Worm (Caenorhabditis elegans) whole organism, L2 larva: ENCODE measurements around the gene aakb-2.
"Not testable (repeated sequence)": the region's sequence is repeated elsewhere in the genome, so short reads cannot be mapped to it uniquely, and the experiment has no call there.

Source experiments
- R02D3.7 ChIP-seq: fragments of 150-350 bp; optimal IDR thresholded peaks from 2 replicates; lab custom pipeline; 2014; ENCODE audit warnings: missing biosample characterization, missing genetic modification characterization
- ZK546.5 ChIP-seq: sonication (generic microtip); optimal IDR thresholded peaks from 2 replicates; lab custom pipeline; 2017; ENCODE audit warnings: missing biosample characterization, missing genetic modification characterization
- alr-1 ChIP-seq: fragments of 150-350 bp; optimal IDR thresholded peaks from 2 replicates; lab custom pipeline; 2014; ENCODE audit warnings: missing biosample characterization, missing genetic modification characterization
- ama-1 ChIP-seq: fragments of 150-350 bp; optimal IDR thresholded peaks from 2 replicates; lab custom pipeline; 2018; ENCODE audit warnings: inconsistent platforms
- ceh-82 ChIP-seq: fragments of 150-350 bp; optimal IDR thresholded peaks from 2 replicates; lab custom pipeline; 2014; ENCODE audit warnings: missing biosample characterization, missing genetic modification characterization
- elt-1 ChIP-seq: fragments of 150-350 bp; optimal IDR thresholded peaks from 2 replicates; lab custom pipeline; 2014; ENCODE audit warnings: missing biosample characterization, missing genetic modification characterization
- gmeb-1 ChIP-seq: fragments of 150-350 bp; optimal IDR thresholded peaks from 2 replicates; lab custom pipeline; 2014; ENCODE audit warnings: missing biosample characterization, missing genetic modification characterization
- lin-13 ChIP-seq: fragments of 150-350 bp; optimal IDR thresholded peaks from 2 replicates; lab custom pipeline; 2014; ENCODE audit warnings: missing biosample characterization, missing genetic modification reagents, missing genetic modification characterization
- nhr-11 ChIP-seq: fragments of 150-350 bp; optimal IDR thresholded peaks from 2 replicates; lab custom pipeline; 2014; ENCODE audit warnings: missing biosample characterization, missing genetic modification characterization
- snpc-4 ChIP-seq: fragments of 150-350 bp; optimal IDR thresholded peaks from 2 replicates; lab custom pipeline; 2014; ENCODE audit warnings: missing biosample characterization, missing genetic modification characterization
- unc-39 ChIP-seq: fragments of 150-350 bp; optimal IDR thresholded peaks from 2 replicates; lab custom pipeline; 2014; ENCODE audit warnings: missing biosample characterization, missing genetic modification characterization
- unc-62 ChIP-seq: fragments of 150-350 bp; optimal IDR thresholded peaks from 2 replicates; lab custom pipeline; 2014; ENCODE audit warnings: missing biosample characterization, missing genetic modification reagents, missing genetic modification characterization
- ztf-4 ChIP-seq: fragments of 150-350 bp; optimal IDR thresholded peaks from 2 replicates; lab custom pipeline; 2014; ENCODE audit warnings: missing biosample characterization, missing genetic modification characterization

ce11 chrIII:11224006-11224405, 12.9 kb upstream of the aakb-2 start, which contains the start of gene Y47D3A.13:
- TF ChIP-seq snpc-4 (tag; lab: Kevin White, UChicago); elt-1 (tag; lab: Kevin White, UChicago); R02D3.7 (tag; lab: Kevin White, UChicago); ceh-82 (tag; lab: Kevin White, UChicago); ama-1 (lab: Kevin White, UChicago); lin-13; unc-39; gmeb-1 (tag; lab: Kevin White, UChicago); ztf-4; alr-1; nhr-11; ZK546.5 (tag; lab: Kevin White, UChicago); unc-62: not testable (repeated sequence)
